Worm (Caenorhabditis elegans): Measurements from ENCODE around the gene gbb-1.

The gbb-1 gene

DNA sequence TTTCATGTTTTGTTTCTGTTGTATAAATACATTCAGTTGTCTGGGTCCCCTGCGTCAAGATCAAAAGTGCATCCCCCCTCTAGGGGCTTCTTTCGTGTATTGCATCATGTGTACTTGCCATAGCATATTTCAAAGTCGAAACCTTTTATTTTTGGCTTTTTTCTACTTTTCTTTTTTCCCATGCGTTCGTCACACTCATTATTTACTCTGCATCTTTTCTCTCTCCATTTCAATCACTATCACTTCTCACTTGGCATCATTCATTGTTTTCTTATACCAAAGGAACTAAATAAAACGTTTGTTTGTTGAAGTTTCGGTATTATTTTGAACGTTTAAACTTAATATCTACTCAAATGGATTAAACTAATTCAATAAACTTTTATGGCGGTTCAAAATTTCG lies 18.2 kb upstream of the gbb-1 start:
- no peak for TF ChIP-seq nhr-84 (tag; optimal IDR thresholded peaks at IDR 0.05)
- no peak for TF ChIP-seq efl-1 (optimal IDR thresholded peaks at IDR 0.05)
- TF ChIP-seq efl-1 (GFP tag; optimal IDR thresholded peaks at IDR 0.05 in 1 of 2), result peak in 1 of 2 experiments; percentile 36
- TF ChIP-seq blmp-1 (tag; optimal IDR thresholded peaks at IDR 0.05), result peak; percentile 4
- no peak for TF ChIP-seq nhr-28 (tag; optimal IDR thresholded peaks at IDR 0.05)
- peak; percentile 37 for TF ChIP-seq lin-14 (GFP tag; optimal IDR thresholded peaks at IDR 0.05)
- no peak for TF ChIP-seq unc-86 (tag; optimal IDR thresholded peaks at IDR 0.05)
- TF ChIP-seq nhr-11 (tag; optimal IDR thresholded peaks at IDR 0.05), result no peak
- TF ChIP-seq zag-1 (tag; optimal IDR thresholded peaks at IDR 0.05), result no peak
- TF ChIP-seq nhr-71 (tag; optimal IDR thresholded peaks at IDR 0.05), result no peak
- no peak for TF ChIP-seq egl-27 (tag; optimal IDR thresholded peaks at IDR 0.05)
- no peak for TF ChIP-seq grh-1 (GFP tag; IDR thresholded peaks at IDR 0.05)

DNA sequence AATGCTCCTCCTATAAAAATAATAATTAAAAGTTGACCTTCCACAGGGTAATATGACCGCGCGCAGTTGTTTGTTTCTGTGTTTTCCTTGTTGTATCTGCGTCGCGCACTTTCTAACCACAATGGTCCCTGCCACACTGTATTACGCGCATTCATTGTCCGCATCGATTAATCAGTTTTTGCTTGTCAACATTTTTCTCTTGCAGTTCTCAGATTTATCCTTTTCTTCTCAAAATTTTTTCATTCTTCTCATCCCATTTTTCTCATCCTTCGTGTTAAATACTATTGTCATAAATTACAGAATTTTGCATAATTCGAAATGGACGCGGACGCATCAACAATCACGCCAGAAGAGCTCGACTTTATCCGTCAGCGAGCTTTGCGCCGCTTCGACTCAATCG lies 17.2 kb upstream of the gbb-1 start, which contains the start of gene pfk-1.1:
Gene pfk-1.1 (plus strand): TSS at position 301 of the 400 bp plus-strand sequence.
- no peak for TF ChIP-seq mep-1 (tag; optimal IDR thresholded peaks at IDR 0.05)
- no peak for TF ChIP-seq irx-1 (tag; optimal IDR thresholded peaks at IDR 0.05)
- no peak for TF ChIP-seq C16A3.4 (tag; optimal IDR thresholded peaks at IDR 0.05)

DNA sequence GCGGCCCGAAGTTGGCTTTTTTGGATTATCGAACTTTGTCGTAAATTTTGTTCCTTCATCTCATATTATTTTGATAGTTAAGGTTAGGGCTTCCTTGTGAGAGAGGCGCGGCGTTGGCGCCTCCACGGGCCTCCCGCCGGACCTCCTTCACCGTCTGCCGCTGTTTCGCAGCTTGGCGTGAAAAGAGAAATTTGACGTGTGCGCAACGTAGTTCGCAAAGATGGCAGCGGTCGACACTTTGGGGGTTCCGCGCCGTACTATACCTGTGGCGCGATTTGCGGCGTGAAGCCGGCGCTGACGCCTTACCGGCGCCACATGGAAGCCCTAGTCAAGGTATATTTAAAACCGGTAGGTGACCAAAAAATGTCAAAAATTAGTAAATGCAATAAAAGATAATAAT lies 15.4 kb upstream of the gbb-1 start:
- TF ChIP-seq hlh-4 (tag; optimal IDR thresholded peaks at IDR 0.05), result no peak
- peak; percentile 51 for TF ChIP-seq snpc-4 (tag; optimal IDR thresholded peaks at IDR 0.05)

DNA sequence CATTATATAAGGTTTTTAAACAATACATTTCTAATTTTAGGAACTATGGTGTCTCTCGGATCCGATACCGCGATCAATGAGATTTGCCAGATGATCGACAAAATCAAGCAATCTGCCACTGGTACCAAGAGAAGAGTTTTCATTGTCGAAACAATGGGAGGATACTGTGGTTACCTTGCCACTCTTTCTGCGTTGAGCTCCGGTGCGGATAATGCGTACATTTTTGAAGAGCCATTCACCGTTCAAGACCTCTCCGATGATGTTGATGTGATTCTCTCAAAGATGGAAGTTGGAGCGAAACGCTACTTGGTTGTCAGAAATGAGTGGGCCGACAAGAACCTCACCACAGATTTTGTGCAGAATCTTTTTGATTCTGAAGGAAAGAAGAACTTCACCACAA lies 14.1 kb upstream of the gbb-1 start:
- TF ChIP-seq pag-3 (tag; optimal IDR thresholded peaks at IDR 0.05; ENCODE audit: borderline replicate concordance, insufficient read depth), result no peak
- TF ChIP-seq nhr-237 (tag; optimal IDR thresholded peaks at IDR 0.05), result no peak
- TF ChIP-seq grh-1 (GFP tag; IDR thresholded peaks at IDR 0.05), result no peak
- no peak for TF ChIP-seq fkh-4 (tag; optimal IDR thresholded peaks at IDR 0.05; ENCODE audit: borderline replicate concordance)

DNA sequence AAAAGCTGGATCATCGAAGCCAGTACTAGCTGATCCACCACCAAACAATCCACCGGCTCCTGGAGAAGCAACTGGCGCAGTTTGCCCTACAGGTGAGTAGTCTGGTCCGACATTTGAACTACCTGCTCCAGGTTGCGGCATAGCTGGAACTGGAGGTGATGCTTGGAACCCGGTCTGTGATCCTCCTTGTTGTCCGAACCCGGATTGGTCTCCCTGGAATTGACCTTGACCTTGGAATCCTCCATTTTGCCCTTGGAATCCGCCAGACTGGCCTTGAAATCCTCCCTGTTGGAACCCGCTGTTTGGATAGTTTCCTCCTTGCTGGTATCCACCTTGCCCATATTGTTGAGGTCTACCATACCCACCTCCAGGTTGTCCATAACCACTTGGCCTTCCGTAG lies 11.8 kb upstream of the gbb-1 start:
- TF ChIP-seq ztf-4 (tag; optimal IDR thresholded peaks at IDR 0.05), result no peak

DNA sequence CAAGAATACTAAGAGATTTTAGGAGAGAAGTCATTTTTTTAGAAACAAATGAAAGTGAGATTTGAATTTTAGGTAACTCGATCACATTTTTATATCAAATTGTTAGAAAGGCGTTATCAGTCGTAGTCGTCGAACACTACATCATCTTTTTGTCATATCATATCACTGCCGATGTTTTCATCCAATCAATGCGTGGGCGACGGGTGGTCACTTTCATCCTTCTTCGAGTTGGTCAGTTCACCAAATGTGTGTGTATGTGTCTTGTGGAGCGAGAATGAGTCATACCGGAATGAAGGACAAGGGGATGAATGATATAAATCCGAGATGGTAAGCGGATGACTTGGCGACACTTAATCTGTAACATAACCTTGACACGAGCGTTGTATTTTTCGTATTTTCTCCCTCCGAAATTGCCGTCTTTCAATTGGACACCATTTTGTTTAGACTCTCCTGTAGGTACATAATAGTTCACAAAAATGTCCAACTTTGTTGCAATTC lies 11.2 kb upstream of the gbb-1 start, which contains the start of the genes Y41G9A.10 and Y41G9A.5:
Gene Y41G9A.10 (minus strand): TSS at position 51 of the 498 bp plus-strand sequence.
Gene Y41G9A.5 (plus strand): TSS at position 160 of the 498 bp plus-strand sequence.
- TF ChIP-seq elt-3 (tag; optimal IDR thresholded peaks at IDR 0.05), result peak in 4 of 6 experiments; percentile 34 to 79 (median 66)
- TF ChIP-seq nhr-85 (tag), result peak; percentile 81
- TF ChIP-seq nhr-237 (tag; optimal IDR thresholded peaks at IDR 0.05), result no peak
- TF ChIP-seq unc-130 (tag; optimal IDR thresholded peaks at IDR 0.05), result no peak
- peak; percentile 57 for TF ChIP-seq lin-14 (GFP tag; optimal IDR thresholded peaks at IDR 0.05)
- TF ChIP-seq blmp-1 (tag; optimal IDR thresholded peaks at IDR 0.05), result peak; percentile 80
- peak; percentile 4 for TF ChIP-seq snu-23 (GFP tag; optimal IDR thresholded peaks at IDR 0.05)

DNA sequence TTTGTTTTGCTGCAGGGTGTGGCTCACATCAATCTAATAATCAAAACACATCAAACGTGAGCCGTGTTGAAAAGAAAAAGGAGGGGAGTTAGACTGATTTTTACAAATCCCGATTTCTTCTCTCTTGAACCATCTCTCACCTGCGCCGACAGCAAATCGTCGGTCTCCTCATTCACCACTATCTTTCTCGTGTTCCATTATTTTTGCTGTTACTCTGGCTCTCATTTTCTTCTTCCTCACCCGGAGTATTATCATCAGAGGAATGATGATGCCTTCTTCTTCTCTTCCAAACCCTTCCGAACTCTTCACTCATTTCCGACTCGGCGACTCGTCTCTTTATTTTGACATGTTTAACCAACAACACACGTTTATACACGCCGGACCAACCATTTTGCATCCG lies 7.5 kb upstream of the gbb-1 start:
- peak; percentile 55 for TF ChIP-seq nhr-71 (tag; optimal IDR thresholded peaks at IDR 0.05)
- peak; percentile 55 for TF ChIP-seq lin-14 (GFP tag; optimal IDR thresholded peaks at IDR 0.05)
- TF ChIP-seq rnt-1 (tag; optimal IDR thresholded peaks at IDR 0.05), result peak; percentile 8
- TF ChIP-seq elt-2 (tag; optimal IDR thresholded peaks at IDR 0.05), result no peak

DNA sequence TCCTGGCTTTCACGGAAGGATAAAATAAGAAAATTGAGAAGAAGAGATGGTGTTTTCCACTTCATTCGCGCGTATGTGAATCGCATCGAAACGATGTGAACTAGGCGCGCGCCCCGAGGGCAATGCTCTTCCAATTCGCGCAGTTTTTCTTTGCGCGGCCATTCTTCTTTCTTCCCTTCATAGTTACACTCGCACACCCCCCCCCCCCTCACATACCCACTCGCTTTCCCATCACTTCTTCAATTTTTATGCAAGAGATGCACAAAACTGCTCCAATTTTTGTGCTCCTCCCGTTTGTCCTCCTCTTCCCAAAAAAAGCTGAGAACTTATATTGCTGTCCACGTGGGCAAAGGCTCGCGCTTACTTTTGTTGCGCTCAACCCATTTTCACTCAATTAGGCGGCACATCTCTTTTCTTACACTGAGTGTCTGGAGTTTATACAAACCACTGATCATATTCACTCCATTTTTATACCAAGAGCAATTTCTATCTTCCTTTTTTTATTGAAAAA lies 4.2 kb upstream of the gbb-1 start:
- TF ChIP-seq lin-14 (GFP tag; optimal IDR thresholded peaks at IDR 0.05), result peak; percentile 72
- TF ChIP-seq fos-1 (tag; optimal IDR thresholded peaks at IDR 0.05), result no peak
- TF ChIP-seq mab-9 (GFP tag; IDR thresholded peaks at IDR 0.05), result 0 out of 2 replicates have a peak, but pooled peaks have one; percentile 12

All from whole organism, L1 larva.